Worm (Caenorhabditis elegans) whole organism, L1 larva: Measurements from ENCODE around the gene folt-1.

Source experiments
- ama-1 ChIP-seq: fragments of 150-350 bp; optimal IDR thresholded peaks from 2 replicates; lab custom pipeline; 2014
- blmp-1 ChIP-seq: fragments of 150-350 bp; optimal IDR thresholded peaks from 2 replicates; lab custom pipeline; 2014; ENCODE audit warnings: missing biosample characterization, missing genetic modification characterization
- ceh-88 ChIP-seq: fragments of 200-800 bp; sonication (Bioruptor generic); IDR thresholded peaks from 2 replicates; pipeline ENCODE4 v1.3.6; 2022; ENCODE audit warnings: missing genetic modification characterization, missing compliant biosample characterization
- dsc-1 ChIP-seq: sonication (generic microtip); optimal IDR thresholded peaks from 2 replicates; lab custom pipeline; 2016; ENCODE audit warnings: mild to moderate bottlenecking, missing genetic modification characterization, missing compliant biosample characterization
- efl-1 ChIP-seq, 4 experiments: fragments of 150-350 bp; optimal IDR thresholded peaks in 3 of 4; peaks in 1 of 4; 1 replicate in 1 of 4; 2 replicates in 3 of 4; lab custom pipeline; 2014; ENCODE audit warnings: missing biosample characterization in 2 of 4, missing genetic modification characterization in 2 of 4, missing genetic modification reagents in 2 of 4
- egl-27 ChIP-seq, 2 experiments: fragments of 150-350 bp in 1 of 2; sonication (generic microtip); optimal IDR thresholded peaks; 3 replicates each; lab custom pipeline; 2017 to 2018; ENCODE audit warnings: missing biosample characterization in 2 of 2, missing genetic modification characterization in 2 of 2, missing genetic modification reagents in 2 of 2
- elt-3 ChIP-seq, 6 experiments: fragments of 150-350 bp in 1 of 6; sonication (generic microtip); optimal IDR thresholded peaks; 2 replicates each; lab custom pipeline; 2017 to 2018; ENCODE audit warnings: missing biosample characterization in 6 of 6, missing genetic modification characterization in 6 of 6, inconsistent platforms in 1 of 6
- fkh-4 ChIP-seq: sonication (generic microtip); optimal IDR thresholded peaks from 2 replicates; lab custom pipeline; 2016; ENCODE audit warnings: missing compliant biosample characterization, missing genetic modification characterization, borderline replicate concordance
- fkh-8 ChIP-seq: sonication (generic microtip); optimal IDR thresholded peaks from 2 replicates; lab custom pipeline; 2016; ENCODE audit warnings: mild to moderate bottlenecking, missing genetic modification characterization, missing compliant biosample characterization
- fos-1 ChIP-seq: fragments of 150-350 bp; optimal IDR thresholded peaks from 2 replicates; lab custom pipeline; 2014; ENCODE audit warnings: missing biosample characterization, missing genetic modification characterization
- grh-1 ChIP-seq: fragments of 200-800 bp; sonication (Bioruptor generic); IDR thresholded peaks from 2 replicates; pipeline ENCODE4 v1.3.6; 2022; ENCODE audit warnings: missing genetic modification reagents, missing genetic modification characterization, missing compliant biosample characterization
- irx-1 ChIP-seq: sonication (generic microtip); optimal IDR thresholded peaks from 2 replicates; lab custom pipeline; 2016; ENCODE audit warnings: missing genetic modification characterization, missing compliant biosample characterization
- isw-1 ChIP-seq: fragments of 200-800 bp; sonication (Bioruptor generic); IDR thresholded peaks from 2 replicates; pipeline ENCODE4 v1.3.6; 2022; ENCODE audit warnings: missing genetic modification characterization, missing compliant biosample characterization
- lin-14 ChIP-seq: fragments of 200-800 bp; sonication (Bioruptor generic); optimal IDR thresholded peaks from 2 replicates; lab custom pipeline; 2018; ENCODE audit warnings: mild to moderate bottlenecking, missing genetic modification characterization, moderate library complexity, missing compliant biosample characterization
- lin-35 ChIP-seq, 2 experiments: fragments of 150-350 bp; optimal IDR thresholded peaks; 2 replicates each; lab custom pipeline; 2014; ENCODE audit warnings: missing biosample characterization in 2 of 2, missing genetic modification characterization in 2 of 2, missing genetic modification reagents in 2 of 2
- lsy-2 ChIP-seq, 2 experiments: fragments of 150-350 bp; optimal IDR thresholded peaks; 2 replicates each; lab custom pipeline; 2014; ENCODE audit warnings: missing biosample characterization in 2 of 2, missing genetic modification characterization in 2 of 2
- mdl-1 ChIP-seq, 2 experiments: fragments of 150-350 bp; optimal IDR thresholded peaks; 2 replicates each; lab custom pipeline; 2014 to 2017; ENCODE audit warnings: missing biosample characterization in 2 of 2, missing genetic modification characterization in 2 of 2, inconsistent platforms in 1 of 2
- nhr-20 ChIP-seq: sonication (generic microtip); optimal IDR thresholded peaks from 2 replicates; lab custom pipeline; 2016; ENCODE audit warnings: mild to moderate bottlenecking, missing genetic modification characterization, missing compliant biosample characterization
- nhr-71 ChIP-seq: sonication (generic microtip); optimal IDR thresholded peaks from 2 replicates; lab custom pipeline; 2016; ENCODE audit warnings: mild to moderate bottlenecking, missing genetic modification characterization, moderate library complexity, missing compliant biosample characterization
- nhr-84 ChIP-seq: sonication (generic microtip); optimal IDR thresholded peaks from 2 replicates; lab custom pipeline; 2017; ENCODE audit warnings: missing biosample characterization, missing genetic modification characterization
- nhr-85 ChIP-seq: sonication (generic microtip); peaks from one replicate; lab custom pipeline; 2016; ENCODE audit warnings: missing genetic modification characterization, inconsistent platforms, missing compliant biosample characterization
- nhr-90 ChIP-seq: sonication (generic microtip); optimal IDR thresholded peaks from 2 replicates; lab custom pipeline; 2016; ENCODE audit warnings: mild to moderate bottlenecking, missing genetic modification characterization, missing compliant biosample characterization; ENCODE audit not compliant: poor library complexity
- pag-3 ChIP-seq: sonication (generic microtip); optimal IDR thresholded peaks from 2 replicates; lab custom pipeline; 2017; ENCODE audit warnings: missing genetic modification characterization, mild to moderate bottlenecking, missing compliant biosample characterization, antibody characterized with exemption, borderline replicate concordance; ENCODE audit not compliant: insufficient read depth
- pax-3 ChIP-seq: fragments of 200-800 bp; sonication (Bioruptor generic); optimal IDR thresholded peaks from 2 replicates; lab custom pipeline; 2018; ENCODE audit warnings: mild to moderate bottlenecking, missing genetic modification characterization, moderate library complexity, missing compliant biosample characterization
- pqm-1 ChIP-seq: sonication (generic microtip); optimal IDR thresholded peaks from 3 replicates; lab custom pipeline; 2017; ENCODE audit warnings: missing biosample characterization, missing genetic modification characterization
- snpc-4 ChIP-seq: fragments of 150-350 bp; optimal IDR thresholded peaks from 2 replicates; lab custom pipeline; 2014; ENCODE audit warnings: missing biosample characterization, missing genetic modification characterization
- sptf-1 ChIP-seq: fragments of 150-350 bp; optimal IDR thresholded peaks from 2 replicates; lab custom pipeline; 2014; ENCODE audit warnings: missing biosample characterization, missing genetic modification characterization
- swsn-7 ChIP-seq: sonication (generic microtip); optimal IDR thresholded peaks from 2 replicates; lab custom pipeline; 2016; ENCODE audit warnings: missing genetic modification characterization, missing compliant biosample characterization
- tbx-2 ChIP-seq: sonication (generic microtip); optimal IDR thresholded peaks from 2 replicates; lab custom pipeline; 2016; ENCODE audit warnings: missing genetic modification characterization, missing compliant biosample characterization
- tlp-1 ChIP-seq: fragments of 150-350 bp; optimal IDR thresholded peaks from 2 replicates; lab custom pipeline; 2014; ENCODE audit warnings: missing biosample characterization, missing genetic modification characterization
- unc-86 ChIP-seq: sonication (generic microtip); optimal IDR thresholded peaks from 2 replicates; lab custom pipeline; 2016; ENCODE audit warnings: missing genetic modification characterization, missing compliant biosample characterization
- ztf-11 ChIP-seq, 2 experiments: sonication (generic microtip); optimal IDR thresholded peaks; 2 replicates each; lab custom pipeline; 2016 to 2017; ENCODE audit warnings: missing genetic modification characterization in 2 of 2, missing biosample characterization in 1 of 2, missing compliant biosample characterization in 1 of 2

The folt-1 gene

DNA sequence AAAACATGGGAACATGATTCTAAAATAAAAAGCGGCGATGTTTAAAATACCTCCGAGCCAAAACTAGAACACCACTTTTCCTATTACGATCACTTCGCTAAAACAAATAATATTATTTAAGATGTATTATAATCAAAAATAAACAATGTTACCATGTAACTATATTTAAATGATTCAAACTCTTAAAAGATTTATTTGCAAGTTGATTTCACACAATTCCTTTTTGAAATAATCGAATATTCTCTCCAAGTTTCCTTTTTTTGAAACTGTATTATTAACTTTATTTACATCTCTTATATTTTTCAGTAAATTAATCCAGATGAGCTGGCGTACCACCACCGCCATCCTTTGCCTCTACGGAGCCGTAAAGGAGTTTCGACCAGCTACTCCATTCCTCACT, at the start of gene folt-1:
Gene folt-1, plus strand, starts transcription at position 301 of the 400 bp plus-strand sequence.
- TF ChIP-seq dsc-1 (tag; lab: Kevin White, UChicago) (no peak), swsn-7 (tag; lab: Kevin White, UChicago) (no peak), nhr-84 (no peak)
- TF ChIP-seq, all 84 proteins: peak for 0

DNA sequence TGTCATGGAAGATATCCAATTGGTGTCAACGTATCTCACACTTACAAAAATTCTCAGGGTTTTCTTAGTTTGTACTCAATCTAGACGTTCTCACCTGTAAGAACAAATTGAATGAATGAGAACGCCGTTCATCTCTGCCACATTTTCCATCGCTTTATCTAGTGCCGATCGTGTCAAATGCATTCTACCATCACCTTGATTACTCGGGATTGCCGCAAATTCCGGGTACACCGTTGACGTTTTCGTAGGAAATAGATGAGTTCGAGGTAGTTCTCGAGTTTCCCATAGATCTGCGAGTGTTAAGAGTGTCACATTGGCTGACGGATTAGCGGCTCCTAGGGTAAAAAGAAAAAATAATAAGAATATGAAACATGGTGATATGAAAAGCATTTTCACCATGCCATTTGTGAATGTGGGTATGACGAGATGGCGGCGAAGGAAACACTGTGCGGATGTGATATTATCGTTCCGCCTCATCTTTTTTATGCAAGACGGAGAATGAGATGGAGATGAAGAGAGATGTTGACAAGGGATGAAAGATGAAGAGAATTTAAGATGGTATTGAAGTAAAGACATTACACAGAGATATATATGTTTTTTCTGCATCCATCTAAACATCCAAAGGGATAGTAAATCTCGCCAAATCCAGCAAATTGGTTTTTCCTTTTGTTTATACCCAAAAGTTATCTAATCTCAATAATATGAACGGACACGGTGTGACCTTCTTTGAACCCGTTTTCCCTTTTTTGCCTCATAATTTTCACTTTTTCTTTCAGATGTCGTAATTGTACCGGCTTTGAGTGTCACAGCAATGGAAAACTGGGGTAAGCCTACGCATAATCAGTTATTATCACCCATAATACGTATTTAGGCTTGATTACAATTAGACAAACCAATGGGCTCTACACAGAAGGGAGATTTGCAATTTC, 47.9 kb upstream of the folt-1 start, which contains the start of gene lact-8:
Gene lact-8, minus strand, starts transcription at position 445 of the 929 bp plus-strand sequence.
- TF ChIP-seq fos-1 (tag; lab: Kevin White, UChicago) (no peak), dsc-1 (tag; lab: Kevin White, UChicago) (peak; percentile 25), egl-27 (tag; optimal IDR thresholded peaks at IDR 0.05; lab: Kevin White, UChicago) (no peak), irx-1 (no peak), ztf-11 (tag; optimal IDR thresholded peaks at IDR 0.05; lab: Kevin White, UChicago) (no peak), blmp-1 (peak; percentile 56), snpc-4 (no peak), pag-3 (no peak), unc-86 (tag; lab: Kevin White, UChicago) (no peak), nhr-90 (tag; lab: Kevin White, UChicago) (no peak), lin-14 (GFP tag; lab: Kevin White, UChicago) (peak; percentile 18), tlp-1 (tag; lab: Kevin White, UChicago) (no peak), ceh-88 (no peak), ama-1 (lab: Kevin White, UChicago) (no peak), lsy-2 (tag; optimal IDR thresholded peaks at IDR 0.05; lab: Kevin White, UChicago) (no peak), efl-1 (optimal IDR thresholded peaks at IDR 0.05; lab: Kevin White, UChicago) (no peak), efl-1 (GFP tag; optimal IDR thresholded peaks at IDR 0.05 in 1 of 2; lab: Kevin White, UChicago) (peak in 1 of 2 experiments; percentile 90)
- TF ChIP-seq, all 84 proteins: peak for 4

DNA sequence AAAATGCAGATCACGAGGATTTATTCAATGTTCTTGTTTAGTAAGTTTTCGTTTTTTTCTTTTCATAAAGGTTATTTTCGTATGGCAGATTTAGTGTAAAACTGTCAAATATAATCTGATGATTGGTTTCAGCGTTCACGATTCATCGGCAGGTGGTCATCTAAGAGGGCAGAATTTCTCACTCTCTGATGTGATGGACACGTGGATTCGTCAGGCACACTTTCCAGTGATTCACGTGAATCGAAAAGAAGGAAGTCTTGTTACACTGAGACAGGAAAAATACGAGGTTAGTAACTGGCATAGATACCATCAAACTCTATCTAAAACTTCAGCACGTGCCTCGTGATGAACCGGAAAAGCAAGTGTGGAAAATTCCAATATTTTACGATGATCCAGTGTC, 46.6 kb upstream of the folt-1 start:
- TF ChIP-seq elt-3 (tag; optimal IDR thresholded peaks at IDR 0.05; lab: Kevin White, UChicago) (peak in 1 of 6 experiments; percentile 28), sptf-1 (tag; lab: Kevin White, UChicago) (no peak), fkh-8 (no peak), blmp-1 (peak; percentile 19), pqm-1 (tag; lab: Kevin White, UChicago) (no peak), lin-35 (GFP tag; optimal IDR thresholded peaks at IDR 0.05; lab: Kevin White, UChicago) (peak in 1 of 2 experiments; percentile 29), efl-1 (optimal IDR thresholded peaks at IDR 0.05; lab: Kevin White, UChicago) (no peak), efl-1 (GFP tag; optimal IDR thresholded peaks at IDR 0.05 in 1 of 2; lab: Kevin White, UChicago) (peak in 1 of 2 experiments; percentile 39), nhr-85 (tag; lab: Kevin White, UChicago) (peak; percentile 81), mdl-1 (tag; optimal IDR thresholded peaks at IDR 0.05; lab: Kevin White, UChicago) (peak in 1 of 2 experiments; percentile 22), ama-1 (lab: Kevin White, UChicago) (no peak), lin-14 (GFP tag; lab: Kevin White, UChicago) (peak; percentile 57), ceh-88 (no peak), isw-1 (GFP tag; lab: Robert Waterston, UW) (no peak), nhr-71 (peak; percentile 3), pax-3 (tag; lab: Kevin White, UChicago) (no peak), tbx-2 (tag; lab: Kevin White, UChicago) (peak; percentile 24), nhr-20 (tag; lab: Kevin White, UChicago) (peak; percentile 26)

DNA sequence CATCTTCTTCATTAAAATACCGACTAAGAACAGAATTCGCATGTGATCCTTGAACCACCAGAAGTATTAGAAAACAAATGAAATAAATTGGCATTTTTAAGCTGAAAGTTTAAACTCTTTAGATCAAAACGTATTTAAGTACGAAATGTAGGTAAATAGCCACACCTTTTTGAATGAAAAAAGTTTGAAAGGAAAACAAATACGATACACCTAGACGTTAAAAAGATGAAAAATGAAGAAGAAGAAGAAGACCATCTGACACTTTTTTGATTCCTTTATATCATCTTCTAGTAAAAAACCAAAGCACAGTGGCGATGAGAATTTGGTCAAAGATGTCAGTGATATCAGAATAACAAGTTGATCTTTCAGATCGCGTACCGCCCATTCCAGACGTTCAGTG, 45.4 kb upstream of the folt-1 start, which contains the start of gene Y42A5A.3:
Gene Y42A5A.3, minus strand, starts transcription at position 101 of the 400 bp plus-strand sequence.
- peak; percentile 5 for TF ChIP-seq blmp-1
- TF ChIP-seq grh-1 (GFP tag; lab: Robert Waterston, UW): no peak
- TF ChIP-seq tlp-1 (tag; lab: Kevin White, UChicago): no peak
- peak in 1 of 6 experiments; percentile 21 for TF ChIP-seq elt-3 (tag; optimal IDR thresholded peaks at IDR 0.05; lab: Kevin White, UChicago)
- TF ChIP-seq fkh-4 (tag; lab: Kevin White, UChicago): no peak
